Worm (Caenorhabditis elegans) whole organism, L1 larva: ENCODE results near the gene cyp-35B3.

Experiments
- C04F5.9 ChIP-seq: sonication (generic microtip); optimal IDR thresholded peaks from 2 replicates; lab custom pipeline; 2016; ENCODE audit warnings: missing genetic modification characterization, missing compliant biosample characterization
- C16A3.4 ChIP-seq: fragments of 150-350 bp; optimal IDR thresholded peaks from 2 replicates; lab custom pipeline; 2014; ENCODE audit warnings: missing biosample characterization, missing genetic modification characterization
- aha-1 ChIP-seq: fragments of 150-350 bp; optimal IDR thresholded peaks from 2 replicates; lab custom pipeline; 2014; ENCODE audit warnings: missing biosample characterization, missing genetic modification characterization
- alr-1 ChIP-seq: fragments of 200-800 bp; sonication (Bioruptor generic); optimal IDR thresholded peaks from 2 replicates; lab custom pipeline; 2018; ENCODE audit warnings: borderline replicate concordance, mild to moderate bottlenecking, missing genetic modification characterization, missing compliant biosample characterization
- blmp-1 ChIP-seq: fragments of 150-350 bp; optimal IDR thresholded peaks from 2 replicates; lab custom pipeline; 2014; ENCODE audit warnings: missing biosample characterization, missing genetic modification characterization
- ceh-63 ChIP-seq: fragments of 200-800 bp; sonication (Bioruptor generic); optimal IDR thresholded peaks from 2 replicates; lab custom pipeline; 2018; ENCODE audit warnings: mild to moderate bottlenecking, missing genetic modification characterization, missing compliant biosample characterization
- ceh-82 ChIP-seq, 3 experiments: fragments of 150-350 bp in 1 of 3; sonication (generic microtip) in 2 of 3; optimal IDR thresholded peaks; 2 replicates each; lab custom pipeline; 2014 to 2017; ENCODE audit warnings: missing biosample characterization in 3 of 3, missing genetic modification characterization in 3 of 3
- ceh-90 ChIP-seq: sonication (generic microtip); optimal IDR thresholded peaks from 2 replicates; lab custom pipeline; 2016; ENCODE audit warnings: missing genetic modification characterization, missing compliant biosample characterization
- ces-1 ChIP-seq: fragments of 150-350 bp; optimal IDR thresholded peaks from 2 replicates; lab custom pipeline; 2014; ENCODE audit warnings: missing biosample characterization, missing genetic modification reagents, missing genetic modification characterization
- dpl-1 ChIP-seq, 3 experiments: fragments of 150-350 bp in 2 of 3; sonication (generic microtip) in 1 of 3; optimal IDR thresholded peaks; 2 replicates each; lab custom pipeline; 2014 to 2017; ENCODE audit warnings: missing biosample characterization in 3 of 3, missing genetic modification characterization in 3 of 3, missing genetic modification reagents in 3 of 3
- dsc-1 ChIP-seq: sonication (generic microtip); optimal IDR thresholded peaks from 2 replicates; lab custom pipeline; 2016; ENCODE audit warnings: mild to moderate bottlenecking, missing genetic modification characterization, missing compliant biosample characterization
- efl-1 ChIP-seq, 4 experiments: fragments of 150-350 bp; optimal IDR thresholded peaks in 3 of 4; peaks in 1 of 4; 1 replicate in 1 of 4; 2 replicates in 3 of 4; lab custom pipeline; 2014; ENCODE audit warnings: missing biosample characterization in 2 of 4, missing genetic modification characterization in 2 of 4, missing genetic modification reagents in 2 of 4
- efl-3 ChIP-seq: fragments of 200-800 bp; sonication (Bioruptor generic); optimal IDR thresholded peaks from 2 replicates; lab custom pipeline; 2018; ENCODE audit warnings: mild to moderate bottlenecking, missing genetic modification characterization, missing compliant biosample characterization
- egl-27 ChIP-seq, 2 experiments: fragments of 150-350 bp in 1 of 2; sonication (generic microtip); optimal IDR thresholded peaks; 3 replicates each; lab custom pipeline; 2017 to 2018; ENCODE audit warnings: missing biosample characterization in 2 of 2, missing genetic modification characterization in 2 of 2, missing genetic modification reagents in 2 of 2
- elt-3 ChIP-seq, 6 experiments: fragments of 150-350 bp in 1 of 6; sonication (generic microtip); optimal IDR thresholded peaks; 2 replicates each; lab custom pipeline; 2017 to 2018; ENCODE audit warnings: missing biosample characterization in 6 of 6, missing genetic modification characterization in 6 of 6, inconsistent platforms in 1 of 6
- ets-5 ChIP-seq: fragments of 200-800 bp; sonication (Bioruptor generic); IDR thresholded peaks from 2 replicates; pipeline ENCODE4 v1.3.6; 2022; ENCODE audit warnings: missing genetic modification characterization, missing compliant biosample characterization
- fkh-10 ChIP-seq: sonication (generic microtip); optimal IDR thresholded peaks from 2 replicates; lab custom pipeline; 2017; ENCODE audit warnings: missing biosample characterization, missing genetic modification reagents, missing genetic modification characterization
- fkh-4 ChIP-seq: sonication (generic microtip); optimal IDR thresholded peaks from 2 replicates; lab custom pipeline; 2016; ENCODE audit warnings: missing compliant biosample characterization, missing genetic modification characterization, borderline replicate concordance
- fkh-8 ChIP-seq: sonication (generic microtip); optimal IDR thresholded peaks from 2 replicates; lab custom pipeline; 2016; ENCODE audit warnings: mild to moderate bottlenecking, missing genetic modification characterization, missing compliant biosample characterization
- fos-1 ChIP-seq: fragments of 150-350 bp; optimal IDR thresholded peaks from 2 replicates; lab custom pipeline; 2014; ENCODE audit warnings: missing biosample characterization, missing genetic modification characterization
- hlh-17 ChIP-seq: fragments of 200-800 bp; sonication (Bioruptor generic); optimal IDR thresholded peaks from 2 replicates; lab custom pipeline; 2018; ENCODE audit warnings: missing genetic modification characterization, mild to moderate bottlenecking, missing compliant biosample characterization, moderate library complexity, borderline replicate concordance
- hpl-2 ChIP-seq: fragments of 150-350 bp; optimal IDR thresholded peaks from 2 replicates; lab custom pipeline; 2014; ENCODE audit warnings: missing biosample characterization, missing genetic modification reagents, missing genetic modification characterization
- jun-1 ChIP-seq: fragments of 150-350 bp; optimal IDR thresholded peaks from 2 replicates; lab custom pipeline; 2014; ENCODE audit warnings: missing biosample characterization, missing genetic modification reagents, missing genetic modification characterization
- lin-13 ChIP-seq: fragments of 150-350 bp; optimal IDR thresholded peaks from 2 replicates; lab custom pipeline; 2014; ENCODE audit warnings: missing biosample characterization, missing genetic modification reagents, missing genetic modification characterization
- lin-14 ChIP-seq: fragments of 200-800 bp; sonication (Bioruptor generic); optimal IDR thresholded peaks from 2 replicates; lab custom pipeline; 2018; ENCODE audit warnings: mild to moderate bottlenecking, missing genetic modification characterization, moderate library complexity, missing compliant biosample characterization
- lin-15B ChIP-seq: fragments of 150-350 bp; sonication (generic microtip); optimal IDR thresholded peaks from 3 replicates; lab custom pipeline; 2014; ENCODE audit warnings: missing biosample characterization, missing genetic modification characterization
- lin-39 ChIP-seq: fragments of 150-350 bp; optimal IDR thresholded peaks from 2 replicates; lab custom pipeline; 2014; ENCODE audit warnings: missing biosample characterization, missing genetic modification reagents, missing genetic modification characterization
- lir-3 ChIP-seq: sonication (generic microtip); optimal IDR thresholded peaks from 2 replicates; lab custom pipeline; 2016; ENCODE audit warnings: mild to moderate bottlenecking, missing genetic modification characterization, moderate library complexity, missing compliant biosample characterization; ENCODE audit not compliant: poor library complexity
- mab-9 ChIP-seq: fragments of 200-800 bp; sonication (Bioruptor generic); IDR thresholded peaks from 2 replicates; pipeline ENCODE4 v1.3.6; 2022; ENCODE audit warnings: missing genetic modification reagents, missing genetic modification characterization, missing compliant biosample characterization
- mdl-1 ChIP-seq, 2 experiments: fragments of 150-350 bp; optimal IDR thresholded peaks; 2 replicates each; lab custom pipeline; 2014 to 2017; ENCODE audit warnings: missing biosample characterization in 2 of 2, missing genetic modification characterization in 2 of 2, inconsistent platforms in 1 of 2
- mef-2 ChIP-seq: fragments of 150-350 bp; optimal IDR thresholded peaks from 2 replicates; lab custom pipeline; 2014; ENCODE audit warnings: missing biosample characterization, missing genetic modification characterization
- mep-1 ChIP-seq: fragments of 150-350 bp; optimal IDR thresholded peaks from 2 replicates; lab custom pipeline; 2014; ENCODE audit warnings: missing biosample characterization, missing genetic modification characterization
- nhr-12 ChIP-seq: sonication (generic microtip); optimal IDR thresholded peaks from 2 replicates; lab custom pipeline; 2017; ENCODE audit warnings: missing biosample characterization, missing genetic modification characterization
- nhr-19 ChIP-seq: fragments of 200-800 bp; sonication (Bioruptor generic); conservative IDR thresholded peaks from 2 replicates; pipeline ENCODE4 v1.3.6; 2022; ENCODE audit warnings: missing genetic modification characterization, missing compliant biosample characterization
- nhr-20 ChIP-seq: sonication (generic microtip); optimal IDR thresholded peaks from 2 replicates; lab custom pipeline; 2016; ENCODE audit warnings: mild to moderate bottlenecking, missing genetic modification characterization, missing compliant biosample characterization
- nhr-28 ChIP-seq: fragments of 150-350 bp; optimal IDR thresholded peaks from 2 replicates; lab custom pipeline; 2014; ENCODE audit warnings: missing biosample characterization, missing genetic modification characterization
- nhr-47 ChIP-seq: sonication (generic microtip); optimal IDR thresholded peaks from 2 replicates; lab custom pipeline; 2016; ENCODE audit warnings: mild to moderate bottlenecking, missing genetic modification characterization, moderate library complexity, missing compliant biosample characterization
- nhr-84 ChIP-seq: sonication (generic microtip); optimal IDR thresholded peaks from 2 replicates; lab custom pipeline; 2017; ENCODE audit warnings: missing biosample characterization, missing genetic modification characterization
- nhr-85 ChIP-seq: sonication (generic microtip); peaks from one replicate; lab custom pipeline; 2016; ENCODE audit warnings: missing genetic modification characterization, inconsistent platforms, missing compliant biosample characterization
- nhr-90 ChIP-seq: sonication (generic microtip); optimal IDR thresholded peaks from 2 replicates; lab custom pipeline; 2016; ENCODE audit warnings: mild to moderate bottlenecking, missing genetic modification characterization, missing compliant biosample characterization; ENCODE audit not compliant: poor library complexity
- pag-3 ChIP-seq: sonication (generic microtip); optimal IDR thresholded peaks from 2 replicates; lab custom pipeline; 2017; ENCODE audit warnings: missing genetic modification characterization, mild to moderate bottlenecking, missing compliant biosample characterization, antibody characterized with exemption, borderline replicate concordance; ENCODE audit not compliant: insufficient read depth
- snpc-4 ChIP-seq: fragments of 150-350 bp; optimal IDR thresholded peaks from 2 replicates; lab custom pipeline; 2014; ENCODE audit warnings: missing biosample characterization, missing genetic modification characterization
- snu-23 ChIP-seq: sonication (generic microtip); optimal IDR thresholded peaks from 2 replicates; lab custom pipeline; 2016; ENCODE audit warnings: missing genetic modification characterization, missing compliant biosample characterization
- swsn-7 ChIP-seq: sonication (generic microtip); optimal IDR thresholded peaks from 2 replicates; lab custom pipeline; 2016; ENCODE audit warnings: missing genetic modification characterization, missing compliant biosample characterization
- tlp-1 ChIP-seq: fragments of 150-350 bp; optimal IDR thresholded peaks from 2 replicates; lab custom pipeline; 2014; ENCODE audit warnings: missing biosample characterization, missing genetic modification characterization
- unc-130 ChIP-seq: fragments of 150-350 bp; optimal IDR thresholded peaks from 2 replicates; lab custom pipeline; 2017; ENCODE audit warnings: missing biosample characterization, missing genetic modification characterization, inconsistent platforms
- unc-62 ChIP-seq: fragments of 150-350 bp; optimal IDR thresholded peaks from 2 replicates; lab custom pipeline; 2014; ENCODE audit warnings: missing biosample characterization, missing genetic modification reagents, missing genetic modification characterization
- unc-86 ChIP-seq: sonication (generic microtip); optimal IDR thresholded peaks from 2 replicates; lab custom pipeline; 2016; ENCODE audit warnings: missing genetic modification characterization, missing compliant biosample characterization
- unc-98 ChIP-seq: fragments of 200-800 bp; sonication (Bioruptor generic); IDR thresholded peaks from 2 replicates; pipeline ENCODE4 v1.3.6; 2022; ENCODE audit warnings: missing genetic modification characterization, missing compliant biosample characterization
- xbp-1 ChIP-seq: sonication (generic microtip); optimal IDR thresholded peaks from 2 replicates; lab custom pipeline; 2016; ENCODE audit warnings: missing genetic modification characterization, missing compliant biosample characterization
- zag-1 ChIP-seq: fragments of 150-350 bp; optimal IDR thresholded peaks from 2 replicates; lab custom pipeline; 2014; ENCODE audit warnings: missing biosample characterization, missing genetic modification characterization

Gene cyp-35B3

DNA sequence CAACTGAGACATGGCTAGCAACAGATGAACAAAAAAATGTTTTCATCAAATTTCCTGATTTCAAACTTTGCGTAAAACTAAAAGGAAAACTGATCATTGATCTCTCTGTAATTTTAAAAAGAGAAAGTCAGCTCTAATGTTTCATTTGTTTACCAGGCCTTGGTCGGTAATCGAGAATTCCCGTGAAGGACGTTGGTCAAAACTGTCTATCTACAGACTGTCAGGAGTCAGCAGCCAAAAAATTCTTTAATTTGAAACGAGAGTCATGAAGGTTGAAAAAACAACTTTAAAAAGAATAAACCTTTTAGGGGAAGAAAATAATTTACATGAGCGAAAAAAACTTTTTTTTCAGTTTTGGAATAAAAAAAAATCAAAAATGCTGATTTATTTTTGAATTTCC, 40.0 kb downstream of the cyp-35B3 start (continued):
- TF ChIP-seq lin-13 (GFP tag; lab: Kevin White, UChicago): no peak
- no peak for TF ChIP-seq aha-1 (tag; lab: Kevin White, UChicago)
- no peak for TF ChIP-seq snpc-4 (tag; lab: Kevin White, UChicago)
- no peak for TF ChIP-seq mef-2
- no peak for TF ChIP-seq egl-27 (tag; optimal IDR thresholded peaks at IDR 0.05; lab: Kevin White, UChicago)
- no peak for TF ChIP-seq hpl-2 (GFP tag; lab: Kevin White, UChicago)
- TF ChIP-seq pag-3 (tag; lab: Kevin White, UChicago): no peak
- TF ChIP-seq lir-3: no peak
- no peak for TF ChIP-seq C04F5.9 (tag; lab: Kevin White, UChicago)
- TF ChIP-seq ceh-90 (tag; lab: Kevin White, UChicago): no peak
- no peak for TF ChIP-seq nhr-28 (tag; lab: Kevin White, UChicago)
- peak; percentile 77 for TF ChIP-seq blmp-1 (tag; lab: Kevin White, UChicago)
- TF ChIP-seq fos-1 (tag; lab: Kevin White, UChicago): no peak
- TF ChIP-seq jun-1 (tag; lab: Kevin White, UChicago): no peak
- TF ChIP-seq mdl-1 (tag; optimal IDR thresholded peaks at IDR 0.05; lab: Kevin White, UChicago): no peak
- TF ChIP-seq fkh-8 (tag; lab: Kevin White, UChicago): no peak
- TF ChIP-seq lin-15B (tag; lab: Kevin White, UChicago): no peak
- TF ChIP-seq unc-130 (tag; lab: Kevin White, UChicago): no peak
- TF ChIP-seq efl-1 (optimal IDR thresholded peaks at IDR 0.05; lab: Kevin White, UChicago): no peak
- peak in 1 of 2 experiments; percentile 23 for TF ChIP-seq efl-1 (GFP tag; optimal IDR thresholded peaks at IDR 0.05 in 1 of 2; lab: Kevin White, UChicago)
- TF ChIP-seq xbp-1 (tag; lab: Kevin White, UChicago): no peak
- TF ChIP-seq unc-98 (GFP tag; lab: Robert Waterston, UW): no peak
- no peak for TF ChIP-seq alr-1 (tag; lab: Kevin White, UChicago)
- TF ChIP-seq lin-39 (tag; lab: Kevin White, UChicago): no peak
- TF ChIP-seq nhr-12: no peak
- no peak for TF ChIP-seq nhr-47 (tag; lab: Kevin White, UChicago)
- TF ChIP-seq swsn-7: no peak
- peak; percentile 42 for TF ChIP-seq lin-14
- TF ChIP-seq ceh-82 (tag; optimal IDR thresholded peaks at IDR 0.05; lab: Kevin White, UChicago): no peak
- no peak for TF ChIP-seq efl-3 (GFP tag; lab: Kevin White, UChicago)
- no peak for TF ChIP-seq C16A3.4 (tag; lab: Kevin White, UChicago)
- TF ChIP-seq dpl-1 (GFP tag; optimal IDR thresholded peaks at IDR 0.05; lab: Kevin White, UChicago): no peak
- no peak for TF ChIP-seq fkh-10 (GFP tag; lab: Kevin White, UChicago)
- TF ChIP-seq nhr-90 (tag; lab: Kevin White, UChicago): no peak
- no peak for TF ChIP-seq dsc-1 (tag; lab: Kevin White, UChicago)
- no peak for TF ChIP-seq fkh-4
- no peak for TF ChIP-seq ces-1 (GFP tag; lab: Kevin White, UChicago)
- no peak for TF ChIP-seq unc-62 (GFP tag; lab: Kevin White, UChicago)
- TF ChIP-seq, all 84 proteins: peak for 7

ce11 chrV:3987616-3988015, 42.5 kb downstream of the cyp-35B3 start, which contains the start of gene nlp-28:
Gene nlp-28, plus strand, starts transcription at chrV:3987900.
- no peak for TF ChIP-seq nhr-84
- no peak for TF ChIP-seq ets-5 (GFP tag; lab: Robert Waterston, UW)
- no peak for TF ChIP-seq zag-1 (tag; lab: Kevin White, UChicago)
- TF ChIP-seq snu-23: peak; percentile 19
- TF ChIP-seq hpl-2 (GFP tag; lab: Kevin White, UChicago): no peak
- TF ChIP-seq ces-1 (GFP tag; lab: Kevin White, UChicago): no peak
- TF ChIP-seq nhr-20: peak; percentile 54
- no peak for TF ChIP-seq mab-9 (GFP tag; lab: Robert Waterston, UW)
- no peak for TF ChIP-seq alr-1 (tag; lab: Kevin White, UChicago)
- no peak for TF ChIP-seq ceh-63
- peak; percentile 77 for TF ChIP-seq nhr-85 (tag; lab: Kevin White, UChicago)
- TF ChIP-seq swsn-7: no peak
- TF ChIP-seq nhr-19: 0 out of 2 replicates have a peak, but pooled peaks have one; percentile 4
- TF ChIP-seq fos-1 (tag; lab: Kevin White, UChicago): no peak
- TF ChIP-seq pag-3 (tag; lab: Kevin White, UChicago): no peak
- TF ChIP-seq nhr-90 (tag; lab: Kevin White, UChicago): no peak
- no peak for TF ChIP-seq mep-1 (tag; lab: Kevin White, UChicago)
- no peak for TF ChIP-seq hlh-17 (GFP tag; lab: Kevin White, UChicago)
- no peak for TF ChIP-seq unc-98 (GFP tag; lab: Robert Waterston, UW)
- no peak for TF ChIP-seq unc-86 (tag; lab: Kevin White, UChicago)
- peak in 1 of 6 experiments; percentile 53 for TF ChIP-seq elt-3 (tag; optimal IDR thresholded peaks at IDR 0.05; lab: Kevin White, UChicago)
- no peak for TF ChIP-seq tlp-1 (tag; lab: Kevin White, UChicago)
- TF ChIP-seq fkh-8 (tag; lab: Kevin White, UChicago): no peak
